Fruit fly (Drosophila melanogaster): ENCODE results near the gene CG15537.

DNA sequence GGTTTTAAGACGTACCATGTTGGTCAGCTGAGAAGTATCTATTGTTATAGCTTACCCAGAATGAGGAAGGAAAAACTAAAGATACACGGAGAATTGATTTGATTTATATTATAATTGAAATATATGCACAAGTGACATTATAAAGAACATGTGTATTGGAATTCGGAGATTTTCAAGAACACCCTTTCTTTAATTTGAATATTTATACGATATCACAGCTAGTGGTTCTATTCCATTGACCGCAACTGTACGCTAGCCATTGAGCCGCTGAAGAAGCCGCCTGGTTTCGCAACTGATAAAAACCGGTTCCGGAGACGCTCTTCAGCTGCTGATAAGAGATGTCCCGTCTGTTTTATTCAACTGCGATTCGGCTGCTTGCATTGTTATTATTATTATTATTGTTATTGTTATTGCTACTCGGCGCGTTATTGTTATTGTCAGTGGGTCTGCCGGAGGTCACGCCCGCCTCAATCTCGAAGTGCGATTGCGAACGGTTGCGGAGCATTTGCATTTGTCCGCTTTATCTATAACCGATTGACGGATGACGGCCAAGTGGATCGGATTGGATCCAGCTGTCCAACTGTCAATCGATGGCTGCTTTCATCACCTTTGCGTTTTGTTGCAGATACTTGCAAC lies 18.3 kb upstream of the CG15537 start:
- TF ChIP-seq Sox102F (GFP tag; optimal IDR thresholded peaks at IDR 0.05), result peak; percentile 45
- no peak for TF ChIP-seq Blimp-1 (GFP tag; optimal IDR thresholded peaks at IDR 0.05)
- peak; percentile 24 for TF ChIP-seq CG7368 (GFP tag; optimal IDR thresholded peaks at IDR 0.05)
- TF ChIP-seq Lpt (GFP tag; optimal IDR thresholded peaks at IDR 0.05), result peak; percentile 45
- peak; percentile 92 for TF ChIP-seq Eip78C (GFP tag)
- TF ChIP-seq salr (GFP tag; optimal IDR thresholded peaks at IDR 0.05), result peak in 1 of 2 experiments; percentile 29
- peak; percentile 45 for TF ChIP-seq CG8319 (GFP tag; optimal IDR thresholded peaks at IDR 0.05)
- TF ChIP-seq Sox14 (GFP tag; optimal IDR thresholded peaks at IDR 0.05), result peak; percentile 48
- TF ChIP-seq dac (GFP tag; optimal IDR thresholded peaks at IDR 0.05), result no peak
- TF ChIP-seq Hr39 (GFP tag; optimal IDR thresholded peaks at IDR 0.05), result peak; percentile 27
- TF ChIP-seq CG34406 (GFP tag; optimal IDR thresholded peaks at IDR 0.05), result peak; percentile 57

Data from whole organism, prepupa.